Fruit fly (Drosophila melanogaster) whole organism, pupa: ENCODE results near the gene HIPP1.

ENCODE experiments used
- CG10348 ChIP-seq: fragments of 200-800 bp; sonication (Bioruptor generic); IDR thresholded peaks from 2 replicates; pipeline ENCODE4 v1.3.6; 2022; ENCODE audit warnings: missing biosample characterization, missing genetic modification characterization
- CG12605 ChIP-seq: fragments of 200-800 bp; sonication (Bioruptor generic); IDR thresholded peaks from 2 replicates; pipeline ENCODE4 v1.3.6; 2022; ENCODE audit warnings: missing biosample characterization, missing genetic modification characterization
- CG13204 ChIP-seq: fragments of 200-800 bp; sonication (Bioruptor generic); optimal IDR thresholded peaks from 2 replicates; lab custom pipeline; 2018; ENCODE audit warnings: missing biosample characterization, mild to moderate bottlenecking, missing genetic modification characterization, moderate library complexity
- CG14655 ChIP-seq: fragments of 200-800 bp; sonication (Bioruptor generic); optimal IDR thresholded peaks from 3 replicates; lab custom pipeline; 2017; ENCODE audit warnings: mild to moderate bottlenecking, missing biosample characterization, missing genetic modification reagents, missing genetic modification characterization
- CG15710 ChIP-seq: fragments of 200-800 bp; sonication (Bioruptor generic); optimal IDR thresholded peaks from 2 replicates; lab custom pipeline; 2018; ENCODE audit warnings: missing biosample characterization, mild to moderate bottlenecking, missing genetic modification characterization, moderate library complexity
- CG17806 ChIP-seq: fragments of 200-800 bp; sonication (Bioruptor generic); optimal IDR thresholded peaks from 2 replicates; lab custom pipeline; 2018; ENCODE audit warnings: missing biosample characterization, mild to moderate bottlenecking, missing genetic modification characterization, moderate library complexity
- CG32121 ChIP-seq: fragments of 200-800 bp; sonication (Bioruptor generic); IDR thresholded peaks from 2 replicates; pipeline ENCODE4 v1.3.6; 2022; ENCODE audit warnings: missing biosample characterization, missing genetic modification characterization
- CG34367 ChIP-seq: fragments of 200-800 bp; sonication (Bioruptor generic); optimal IDR thresholded peaks from 2 replicates; lab custom pipeline; 2018; ENCODE audit warnings: missing biosample characterization, mild to moderate bottlenecking, missing genetic modification characterization
- CG4496 ChIP-seq: fragments of 200-800 bp; sonication (Bioruptor generic); IDR thresholded peaks from 3 replicates; pipeline ENCODE4 v1.3.6; 2022; ENCODE audit warnings: missing biosample characterization, missing genetic modification characterization
- CG8159 ChIP-seq: fragments of 200-800 bp; sonication (Bioruptor generic); optimal IDR thresholded peaks from 3 replicates; lab custom pipeline; 2018; ENCODE audit warnings: missing biosample characterization, mild to moderate bottlenecking, missing genetic modification characterization, moderate library complexity
- CG8301 ChIP-seq: fragments of 200-800 bp; sonication (Bioruptor generic); optimal IDR thresholded peaks from 2 replicates; lab custom pipeline; 2018; ENCODE audit warnings: missing biosample characterization, mild to moderate bottlenecking, missing genetic modification characterization
- CG9948 ChIP-seq: fragments of 200-800 bp; sonication (Bioruptor generic); optimal IDR thresholded peaks from 2 replicates; lab custom pipeline; 2018; ENCODE audit warnings: missing biosample characterization, mild to moderate bottlenecking, missing genetic modification characterization, moderate library complexity
- D1 ChIP-seq: fragments of 200-800 bp; sonication (Bioruptor generic); optimal IDR thresholded peaks from 2 replicates; lab custom pipeline; 2018; ENCODE audit warnings: missing biosample characterization, mild to moderate bottlenecking, missing genetic modification characterization, moderate library complexity
- EcR ChIP-seq: fragments of 200-800 bp; sonication (Bioruptor generic); optimal IDR thresholded peaks from 3 replicates; lab custom pipeline; 2019; ENCODE audit warnings: missing biosample characterization, missing genetic modification characterization, mild to moderate bottlenecking, moderate library complexity, missing genetic modification reagents
- Ets98B ChIP-seq: fragments of 200-800 bp; sonication (Bioruptor generic); IDR thresholded peaks from 2 replicates; pipeline ENCODE4 v1.3.6; 2022; ENCODE audit warnings: missing biosample characterization, missing genetic modification characterization
- Pif1A ChIP-seq: fragments of 200-800 bp; sonication (Bioruptor generic); optimal IDR thresholded peaks from 3 replicates; lab custom pipeline; 2016; ENCODE audit warnings: missing biosample characterization, missing genetic modification characterization
- Pif1B ChIP-seq: fragments of 200-800 bp; sonication (Bioruptor generic); optimal IDR thresholded peaks from 3 replicates; lab custom pipeline; 2016; ENCODE audit warnings: missing biosample characterization, missing genetic modification characterization
- Snoo ChIP-seq: fragments of 200-800 bp; sonication (Bioruptor generic); optimal IDR thresholded peaks from 3 replicates; lab custom pipeline; 2017; ENCODE audit warnings: missing biosample characterization, mild to moderate bottlenecking, missing genetic modification characterization, inconsistent platforms
- fd96Ca ChIP-seq: fragments of 200-800 bp; sonication (Bioruptor generic); IDR thresholded peaks from 3 replicates; pipeline ENCODE4 v1.3.6; 2022; ENCODE audit warnings: missing biosample characterization, missing genetic modification characterization
- gl ChIP-seq: fragments of 200-800 bp; sonication (Bioruptor generic); optimal IDR thresholded peaks from 2 replicates; lab custom pipeline; 2018; ENCODE audit warnings: missing biosample characterization, mild to moderate bottlenecking, missing genetic modification characterization
- rn ChIP-seq: fragments of 200-800 bp; sonication (Bioruptor generic); IDR thresholded peaks from 2 replicates; pipeline ENCODE4 v1.3.6; 2022; ENCODE audit warnings: missing biosample characterization, missing genetic modification characterization

HIPP1 gene

dm6 chr3L:20771891-20772646, 37.4 kb upstream of the HIPP1 start:
- TF ChIP-seq CG17806 (tag; lab: Kevin White, UChicago) (peak; percentile 81), CG13204 (no peak), CG8159 (tag; lab: Kevin White, UChicago) (peak; percentile 77), CG9948 (tag; lab: Kevin White, UChicago) (peak; percentile 76), Snoo (tag; lab: Kevin White, UChicago) (peak; percentile 67), Ets98B (GFP tag; lab: Robert Waterston, UW) (peak; percentile 88), CG34367 (tag; lab: Kevin White, UChicago) (peak; percentile 79), CG15710 (peak; percentile 73), CG8301 (tag; lab: Kevin White, UChicago) (peak; percentile 84), Pif1A (GFP tag; lab: Kevin White, UChicago) (peak; percentile 84), rn (peak; percentile 69), CG14655 (GFP tag; lab: Kevin White, UChicago) (peak; percentile 80), CG12605 (GFP tag; lab: Robert Waterston, UW) (peak; percentile 89), gl (tag; lab: Kevin White, UChicago) (peak; percentile 52), EcR (no peak), D1 (no peak), CG32121 (peak; percentile 86), fd96Ca (GFP tag; lab: Robert Waterston, UW) (peak; percentile 67; the same call in 2 of the 3 replicates), CG4496 (GFP tag; lab: Robert Waterston, UW) (peak; percentile 89), CG10348 (GFP tag; lab: Robert Waterston, UW) (no peak), Pif1B (peak; percentile 86)
- TF ChIP-seq, all 21 proteins: peak for 17

DNA sequence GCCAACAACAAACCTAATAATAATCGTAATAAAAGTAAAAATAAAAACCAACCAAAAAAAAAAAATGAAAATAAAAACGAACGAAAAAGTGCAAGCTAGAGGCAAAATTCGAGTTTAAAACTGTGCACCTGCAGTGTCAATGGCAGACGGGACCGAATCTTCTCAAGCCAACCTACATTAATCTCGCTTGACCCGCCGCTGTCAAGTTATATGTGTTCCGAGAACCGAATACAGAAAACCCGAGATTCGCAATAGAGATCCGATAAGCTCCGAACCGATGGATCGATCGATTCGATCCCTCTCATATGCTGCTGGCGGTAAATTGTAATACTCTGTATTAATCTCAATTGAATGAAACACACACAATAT, 36.8 kb upstream of the HIPP1 start:
- TF ChIP-seq CG12605 (GFP tag; lab: Robert Waterston, UW) (no peak), CG32121 (no peak), CG8301 (tag; lab: Kevin White, UChicago) (no peak), rn (no peak), D1 (no peak), CG8159 (tag; lab: Kevin White, UChicago) (no peak), Pif1A (GFP tag; lab: Kevin White, UChicago) (no peak), CG34367 (tag; lab: Kevin White, UChicago) (no peak), CG15710 (no peak), gl (tag; lab: Kevin White, UChicago) (no peak), CG17806 (tag; lab: Kevin White, UChicago) (no peak), Snoo (tag; lab: Kevin White, UChicago) (no peak), CG14655 (GFP tag; lab: Kevin White, UChicago) (no peak), Pif1B (no peak), CG13204 (no peak), CG9948 (tag; lab: Kevin White, UChicago) (no peak), EcR (no peak), CG10348 (GFP tag; lab: Robert Waterston, UW) (no peak)

DNA sequence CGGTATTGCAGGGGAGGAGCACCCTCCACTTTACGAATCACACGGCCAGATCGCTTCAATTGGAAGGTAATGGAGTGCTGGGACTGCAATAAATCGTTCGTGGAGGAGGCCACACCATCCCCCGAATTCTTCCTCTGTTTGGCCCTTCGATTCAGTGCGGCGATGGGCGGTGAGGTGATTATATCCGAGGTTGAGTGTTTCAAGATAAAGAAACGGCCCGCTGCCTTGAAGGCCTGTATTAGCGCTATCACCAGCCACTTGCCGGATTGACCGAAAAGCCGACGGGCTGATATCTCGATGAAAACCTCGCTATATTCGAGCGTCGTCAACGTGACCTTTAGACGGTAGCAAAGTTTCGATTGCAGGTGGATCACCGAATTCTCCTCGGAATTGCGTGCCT, 32.0 kb upstream of the HIPP1 start:
- TF ChIP-seq fd96Ca (GFP tag; lab: Robert Waterston, UW) = no peak
- no peak for TF ChIP-seq D1
- TF ChIP-seq CG12605 (GFP tag; lab: Robert Waterston, UW) = no peak

DNA sequence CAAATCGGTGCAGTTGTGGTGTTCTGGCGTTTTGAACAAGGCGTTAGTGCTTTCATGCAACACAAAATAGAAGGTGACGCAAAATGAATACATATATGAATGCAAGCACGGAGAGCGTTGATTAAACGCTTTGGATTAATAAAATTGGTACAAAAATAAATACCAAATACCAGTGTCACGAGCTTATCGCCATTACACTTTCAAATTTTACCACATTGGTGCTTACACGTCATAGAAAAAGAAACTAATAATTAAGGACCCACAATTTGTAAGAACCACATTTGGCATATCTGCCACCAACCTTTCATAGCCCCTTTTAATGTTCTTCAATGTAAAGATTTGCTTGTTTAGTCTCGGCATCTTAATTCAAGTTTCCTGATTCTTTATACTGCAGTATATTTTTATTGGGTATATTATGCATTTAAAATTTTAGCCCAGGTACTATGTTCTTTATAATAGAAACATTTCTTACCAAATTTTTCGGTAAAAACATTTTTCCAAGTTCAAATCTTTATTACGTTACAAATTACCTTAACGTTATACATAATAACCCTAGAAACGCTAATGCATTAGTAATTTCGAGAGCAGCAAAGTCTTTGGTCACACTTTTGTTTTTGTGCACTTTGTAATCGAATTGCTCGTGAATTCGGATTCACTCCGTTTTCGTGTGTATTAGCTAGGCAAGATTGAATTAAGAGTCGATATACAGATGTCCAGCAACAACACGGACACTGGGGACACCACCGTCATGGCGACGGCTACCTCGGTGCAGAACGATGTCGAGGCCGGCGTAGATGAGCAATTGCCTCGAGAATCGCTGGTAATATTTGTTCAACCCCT, 31.0 kb upstream of the HIPP1 start, which contains the start of the genes Pex16 and Pex14:
Gene Pex16 (minus strand): TSS at position 41 of the 840 bp plus-strand sequence.
Gene Pex14 (plus strand): TSS at position 576 of the 840 bp plus-strand sequence.
- TF ChIP-seq CG34367 (tag; lab: Kevin White, UChicago) = peak; percentile 38
- TF ChIP-seq CG10348 (GFP tag; lab: Robert Waterston, UW) = no peak
- no peak for TF ChIP-seq Pif1A (GFP tag; lab: Kevin White, UChicago)
- no peak for TF ChIP-seq D1
- peak; percentile 39; the same call in 1 of the 2 replicates for TF ChIP-seq CG32121
- no peak for TF ChIP-seq EcR
- no peak for TF ChIP-seq CG13204
- TF ChIP-seq CG9948 (tag; lab: Kevin White, UChicago) = peak; percentile 52
- TF ChIP-seq Snoo (tag; lab: Kevin White, UChicago) = peak; percentile 54
- no peak for TF ChIP-seq CG14655 (GFP tag; lab: Kevin White, UChicago)
- peak; percentile 51 for TF ChIP-seq CG8301 (tag; lab: Kevin White, UChicago)
- TF ChIP-seq CG15710 = peak; percentile 53
- no peak for TF ChIP-seq gl (tag; lab: Kevin White, UChicago)
- TF ChIP-seq CG4496 (GFP tag; lab: Robert Waterston, UW) = peak; percentile 81
- TF ChIP-seq rn = peak; percentile 58
- peak; percentile 49 for TF ChIP-seq CG17806 (tag; lab: Kevin White, UChicago)
- no peak for TF ChIP-seq Ets98B (GFP tag; lab: Robert Waterston, UW)
- peak; percentile 64 for TF ChIP-seq CG8159 (tag; lab: Kevin White, UChicago)
- no peak for TF ChIP-seq Pif1B
- peak; percentile 74 for TF ChIP-seq fd96Ca (GFP tag; lab: Robert Waterston, UW)
- no peak for TF ChIP-seq CG12605 (GFP tag; lab: Robert Waterston, UW)

dm6 chr3L:20784394-20784793, 25.1 kb upstream of the HIPP1 start:
- TF ChIP-seq CG34367 (tag; lab: Kevin White, UChicago) (no peak), Ets98B (GFP tag; lab: Robert Waterston, UW) (0 out of 2 replicates have a peak, but pooled peaks have one; percentile 8), CG4496 (GFP tag; lab: Robert Waterston, UW) (no peak), CG10348 (GFP tag; lab: Robert Waterston, UW) (no peak), rn (no peak)
